Fruit fly (Drosophila melanogaster) whole organism, embryonic: ENCODE results near the gene CG10338.

Experiments
- CG10366 ChIP-seq: fragments of 200-800 bp; sonication (Bioruptor generic); IDR thresholded peaks from 2 replicates; pipeline ENCODE4 v1.3.6; 2022; ENCODE audit warnings: missing biosample characterization, missing genetic modification characterization
- CG11085 ChIP-seq: fragments of 200-800 bp; sonication (Bioruptor generic); IDR thresholded peaks from 2 replicates; pipeline ENCODE4 v1.3.6; 2022; ENCODE audit warnings: missing biosample characterization, missing genetic modification characterization
- CG13624 ChIP-seq: fragments of 200-800 bp; sonication (Bioruptor generic); optimal IDR thresholded peaks from 2 replicates; lab custom pipeline; 2016; ENCODE audit warnings: missing biosample characterization, missing genetic modification characterization
- CG13894 ChIP-seq: fragments of 200-800 bp; sonication (Bioruptor generic); optimal IDR thresholded peaks from 3 replicates; lab custom pipeline; 2018; ENCODE audit warnings: missing biosample characterization, mild to moderate bottlenecking, missing genetic modification characterization, moderate library complexity
- CG15514 ChIP-seq: fragments of 200-800 bp; sonication (Bioruptor generic); optimal IDR thresholded peaks from 3 replicates; lab custom pipeline; 2017; ENCODE audit warnings: missing biosample characterization, missing genetic modification characterization, mild to moderate bottlenecking, moderate library complexity, missing genetic modification reagents
- CG15696 ChIP-seq: fragments of 200-800 bp; sonication (Bioruptor generic); optimal IDR thresholded peaks from 2 replicates; lab custom pipeline; 2019; ENCODE audit warnings: missing biosample characterization, mild to moderate bottlenecking, missing genetic modification characterization, moderate library complexity
- CG16813 ChIP-seq: fragments of 200-800 bp; sonication (Bioruptor generic); IDR thresholded peaks from 3 replicates; pipeline ENCODE4 v1.3.6; 2022; ENCODE audit warnings: missing biosample characterization, missing genetic modification characterization; ENCODE audit not compliant: partially characterized antibody
- CG16863 ChIP-seq: fragments of 200-800 bp; sonication (Bioruptor generic); optimal IDR thresholded peaks from 3 replicates; lab custom pipeline; 2016; ENCODE audit warnings: missing biosample characterization, missing genetic modification characterization
- CG1832 ChIP-seq: fragments of 200-800 bp; sonication (Bioruptor generic); optimal IDR thresholded peaks from 2 replicates; lab custom pipeline; 2017; ENCODE audit warnings: missing biosample characterization, mild to moderate bottlenecking, missing genetic modification characterization, inconsistent platforms
- CG2712 ChIP-seq: fragments of 200-800 bp; optimal IDR thresholded peaks from 3 replicates; lab custom pipeline; 2019; ENCODE audit warnings: missing biosample characterization, mild to moderate bottlenecking, missing genetic modification characterization, moderate library complexity
- CG30403 ChIP-seq: fragments of 200-800 bp; sonication (Bioruptor generic); optimal IDR thresholded peaks from 3 replicates; lab custom pipeline; 2016; ENCODE audit warnings: missing biosample characterization, missing genetic modification characterization
- CG3407 ChIP-seq: fragments of 200-800 bp; sonication (Bioruptor generic); optimal IDR thresholded peaks from 2 replicates; lab custom pipeline; 2018; ENCODE audit warnings: missing biosample characterization, mild to moderate bottlenecking, missing genetic modification characterization
- CG3726 ChIP-seq: fragments of 200-800 bp; sonication (Bioruptor generic); IDR thresholded peaks from 3 replicates; pipeline ENCODE4, ENCODE4 v1.3.6; 2022; ENCODE audit warnings: missing biosample characterization, missing genetic modification characterization
- CG4854 ChIP-seq: fragments of 200-800 bp; sonication (Bioruptor generic); optimal IDR thresholded peaks from 2 replicates; lab custom pipeline; 2016; ENCODE audit warnings: missing biosample characterization, missing genetic modification characterization, inconsistent platforms
- CG6254 ChIP-seq: fragments of 200-800 bp; sonication (Bioruptor generic); optimal IDR thresholded peaks from 3 replicates; lab custom pipeline; 2017; ENCODE audit warnings: mild to moderate bottlenecking, missing biosample characterization, missing genetic modification reagents, missing genetic modification characterization
- CG6791 ChIP-seq: fragments of 200-800 bp; sonication (Bioruptor generic); IDR thresholded peaks from 3 replicates; pipeline ENCODE4 v1.3.6; 2022; ENCODE audit warnings: missing biosample characterization, missing genetic modification characterization; ENCODE audit not compliant: partially characterized antibody
- CG6854 ChIP-seq: fragments of 200-800 bp; sonication (Bioruptor generic); optimal IDR thresholded peaks from 3 replicates; lab custom pipeline; 2017; ENCODE audit warnings: missing biosample characterization, mild to moderate bottlenecking, missing genetic modification characterization
- CG7357 ChIP-seq: fragments of 200-800 bp; sonication (Bioruptor generic); IDR thresholded peaks from 3 replicates; pipeline ENCODE4 v1.3.6; 2022; ENCODE audit warnings: missing biosample characterization, missing genetic modification characterization
- CG7372 ChIP-seq: fragments of 200-800 bp; sonication (Bioruptor generic); IDR thresholded peaks from 2 replicates; pipeline ENCODE4 v1.3.6; 2022; ENCODE audit warnings: missing biosample characterization, missing genetic modification characterization
- CG7963 ChIP-seq: fragments of 200-800 bp; sonication (Bioruptor generic); IDR thresholded peaks from 3 replicates; pipeline ENCODE4 v1.3.6; 2022; ENCODE audit warnings: missing biosample characterization, missing genetic modification characterization; ENCODE audit not compliant: partially characterized antibody
- CG7987 ChIP-seq: fragments of 200-800 bp; sonication (Bioruptor generic); optimal IDR thresholded peaks from 2 replicates; lab custom pipeline; 2018; ENCODE audit warnings: missing biosample characterization, mild to moderate bottlenecking, missing genetic modification characterization, moderate library complexity
- CHES-1-like ChIP-seq: fragments of 200-800 bp; sonication (Bioruptor generic); optimal IDR thresholded peaks from 2 replicates; lab custom pipeline; 2016; ENCODE audit warnings: missing biosample characterization, missing genetic modification characterization
- Camta ChIP-seq: fragments of 200-800 bp; sonication (Bioruptor generic); optimal IDR thresholded peaks from 2 replicates; lab custom pipeline; 2016; ENCODE audit warnings: missing biosample characterization, missing genetic modification characterization
- Elba2 ChIP-seq: fragments of 200-800 bp; sonication (Bioruptor generic); optimal IDR thresholded peaks from 3 replicates; lab custom pipeline; 2016; ENCODE audit warnings: missing biosample characterization, missing genetic modification characterization
- Ets97D ChIP-seq: fragments of 200-800 bp; sonication (Bioruptor generic); optimal IDR thresholded peaks from 3 replicates; lab custom pipeline; 2016; ENCODE audit warnings: missing biosample characterization, missing genetic modification characterization
- Gsc ChIP-seq: fragments of 200-800 bp; sonication (Bioruptor generic); IDR thresholded peaks from 2 replicates; pipeline ENCODE4 v1.3.6; 2022; ENCODE audit warnings: missing biosample characterization, missing genetic modification characterization
- HLH3B ChIP-seq: fragments of 200-800 bp; sonication (Bioruptor generic); IDR thresholded peaks from 2 replicates; pipeline ENCODE4 v1.3.6; 2022; ENCODE audit warnings: missing biosample characterization, missing genetic modification characterization
- Kr ChIP-seq: fragments of 200-800 bp; sonication (Bioruptor generic); optimal IDR thresholded peaks from 2 replicates; lab custom pipeline; 2017; ENCODE audit warnings: missing biosample characterization, mild to moderate bottlenecking, missing genetic modification characterization
- MESR4 ChIP-seq: fragments of 200-800 bp; sonication (Bioruptor generic); optimal IDR thresholded peaks from 2 replicates; lab custom pipeline; 2018; ENCODE audit warnings: missing biosample characterization, mild to moderate bottlenecking, missing genetic modification characterization, moderate library complexity
- Med ChIP-seq: fragments of 200-800 bp; sonication (Bioruptor generic); peaks from one replicate; lab custom pipeline; 2016; ENCODE audit warnings: missing biosample characterization, missing genetic modification characterization, mild to moderate bottlenecking, inconsistent platforms, moderate library complexity
- Xrp1 ChIP-seq: fragments of 200-800 bp; sonication (Bioruptor generic); IDR thresholded peaks from 2 replicates; pipeline ENCODE4 v1.3.6; 2022; ENCODE audit warnings: missing biosample characterization, missing genetic modification characterization
- aop ChIP-seq: fragments of 200-800 bp; sonication (Bioruptor generic); IDR thresholded peaks from 2 replicates; pipeline ENCODE4 v1.3.6; 2022; ENCODE audit warnings: missing biosample characterization, missing genetic modification characterization
- ara ChIP-seq: fragments of 200-800 bp; sonication (Bioruptor generic); IDR thresholded peaks from 2 replicates; pipeline ENCODE4 v1.3.6; 2022; ENCODE audit warnings: missing biosample characterization, missing genetic modification characterization
- btn ChIP-seq: fragments of 200-800 bp; sonication (Bioruptor generic); optimal IDR thresholded peaks from 2 replicates; lab custom pipeline; 2016; ENCODE audit warnings: missing biosample characterization, missing genetic modification characterization
- cg ChIP-seq: fragments of 200-800 bp; sonication (Bioruptor generic); optimal IDR thresholded peaks from 3 replicates; lab custom pipeline; 2019; ENCODE audit warnings: missing biosample characterization, mild to moderate bottlenecking, missing genetic modification characterization, moderate library complexity
- corto ChIP-seq: fragments of 200-800 bp; sonication (Bioruptor generic); optimal IDR thresholded peaks from 2 replicates; lab custom pipeline; 2016; ENCODE audit warnings: missing biosample characterization, mild to moderate bottlenecking, missing genetic modification characterization, moderate library complexity
- da ChIP-seq: fragments of 200-800 bp; sonication (Bioruptor generic); optimal IDR thresholded peaks from 2 replicates; lab custom pipeline; 2016; ENCODE audit warnings: missing biosample characterization, missing genetic modification characterization
- disco-r ChIP-seq: fragments of 200-800 bp; sonication (Bioruptor generic); optimal IDR thresholded peaks from 2 replicates; lab custom pipeline; 2016; ENCODE audit warnings: missing biosample characterization, missing genetic modification characterization
- fd102C ChIP-seq: fragments of 200-800 bp; sonication (Bioruptor generic); optimal IDR thresholded peaks from 2 replicates; lab custom pipeline; 2018; ENCODE audit warnings: missing biosample characterization, mild to moderate bottlenecking, missing genetic modification characterization, moderate library complexity
- gce ChIP-seq: fragments of 200-800 bp; sonication (Bioruptor generic); IDR thresholded peaks from 3 replicates; pipeline ENCODE4 v1.3.6; 2022; ENCODE audit warnings: missing biosample characterization, missing genetic modification characterization
- jing ChIP-seq: fragments of 200-800 bp; sonication (Bioruptor generic); optimal IDR thresholded peaks from 2 replicates; lab custom pipeline; 2018; ENCODE audit warnings: missing biosample characterization, mild to moderate bottlenecking, missing genetic modification characterization
- knrl ChIP-seq: fragments of 200-800 bp; sonication (Bioruptor generic); IDR thresholded peaks from 3 replicates; pipeline ENCODE4 v1.3.6; 2022; ENCODE audit warnings: missing biosample characterization, missing genetic modification characterization; ENCODE audit not compliant: partially characterized antibody
- mirr ChIP-seq: fragments of 200-800 bp; sonication (Bioruptor generic); optimal IDR thresholded peaks from 3 replicates; lab custom pipeline; 2018; ENCODE audit warnings: missing biosample characterization, mild to moderate bottlenecking, missing genetic modification characterization
- mld ChIP-seq: fragments of 200-800 bp; sonication (Bioruptor generic); IDR thresholded peaks from 3 replicates; pipeline ENCODE4 v1.3.6; 2022; ENCODE audit warnings: missing biosample characterization, missing genetic modification characterization; ENCODE audit not compliant: partially characterized antibody
- p53 ChIP-seq: fragments of 200-800 bp; sonication (Bioruptor generic); optimal IDR thresholded peaks from 2 replicates; lab custom pipeline; 2016; ENCODE audit warnings: missing biosample characterization, missing genetic modification characterization
- phol ChIP-seq: fragments of 200-800 bp; sonication (Bioruptor generic); optimal IDR thresholded peaks from 3 replicates; lab custom pipeline; 2018; ENCODE audit warnings: missing biosample characterization, mild to moderate bottlenecking, missing genetic modification characterization, moderate library complexity
- ro ChIP-seq: fragments of 200-800 bp; sonication (Bioruptor generic); IDR thresholded peaks from 2 replicates; pipeline ENCODE4 v1.3.6; 2022; ENCODE audit warnings: missing biosample characterization, missing genetic modification characterization
- scrt ChIP-seq: fragments of 200-800 bp; sonication (Bioruptor generic); optimal IDR thresholded peaks from 2 replicates; lab custom pipeline; 2018; ENCODE audit warnings: missing biosample characterization, mild to moderate bottlenecking, missing genetic modification characterization, moderate library complexity
- shn ChIP-seq: fragments of 200-800 bp; sonication (Bioruptor generic); optimal IDR thresholded peaks from 3 replicates; lab custom pipeline; 2016; ENCODE audit warnings: missing biosample characterization, missing genetic modification characterization
- yki ChIP-seq: fragments of >200 bp; optimal IDR thresholded peaks from 3 replicates; lab custom pipeline; 2018

Gene CG10338

dm6 chr2L:18708239-18708891, 12.9 kb downstream of the CG10338 start, which contains the start of the genes Faf2 and Grip71:
Faf2 (minus strand) TSS chr2L:18708688.
Grip71 (plus strand) TSS chr2L:18708846.
- TF ChIP-seq p53 (peak; percentile 36), corto (GFP tag; lab: Kevin White, UChicago) (peak; percentile 65), CG7963 (GFP tag; lab: Robert Waterston, UW) (no peak), btn (no peak), CG3407 (GFP tag; lab: Kevin White, UChicago) (peak; percentile 80), disco-r (GFP tag; lab: Kevin White, UChicago) (peak; percentile 40), CG16813 (peak; percentile 51; the same call in 2 of the 3 replicates), CG15696 (tag; lab: Kevin White, UChicago) (peak; percentile 89), HLH3B (peak; percentile 93), ara (peak; percentile 94), scrt (peak; percentile 68), Camta (GFP tag; lab: Kevin White, UChicago) (peak; percentile 76), CG15514 (peak; percentile 90), Kr (GFP tag; lab: Kevin White, UChicago) (no peak), ro (GFP tag; lab: Robert Waterston, UW) (peak; percentile 85), phol (tag; lab: Kevin White, UChicago) (peak; percentile 96), gce (GFP tag; lab: Robert Waterston, UW) (peak; percentile 69; the same call in 1 of the 3 replicates), MESR4 (GFP tag; lab: Kevin White, UChicago) (peak; percentile 96), Elba2 (GFP tag; lab: Kevin White, UChicago) (peak; percentile 54), Xrp1 (GFP tag; lab: Robert Waterston, UW) (peak; percentile 94), CG2712 (tag; lab: Kevin White, UChicago) (peak; percentile 96), da (GFP tag; lab: Kevin White, UChicago) (peak; percentile 59), CG6254 (GFP tag; lab: Kevin White, UChicago) (peak; percentile 63), CG4854 (peak; percentile 85), CG7372 (GFP tag; lab: Robert Waterston, UW) (peak; percentile 95), Gsc (GFP tag; lab: Robert Waterston, UW) (peak; percentile 88), aop (GFP tag; lab: Robert Waterston, UW) (peak; percentile 79), CG6791 (GFP tag; lab: Robert Waterston, UW) (no peak), mld (GFP tag; lab: Robert Waterston, UW) (no peak), shn (peak; percentile 78), CG3726 (GFP tag; lab: Robert Waterston, UW) (peak; percentile 93), CG13894 (peak; percentile 80), fd102C (GFP tag; lab: Kevin White, UChicago) (no peak), CG10366 (GFP tag; lab: Robert Waterston, UW) (peak; percentile 94), CHES-1-like (GFP tag; lab: Kevin White, UChicago) (peak; percentile 82), cg (peak; percentile 89), CG16863 (peak; percentile 76), Med (peak; percentile 97), knrl (GFP tag; lab: Robert Waterston, UW) (peak; percentile 66), CG13624 (GFP tag; lab: Kevin White, UChicago) (peak; percentile 75), Ets97D (GFP tag; lab: Kevin White, UChicago) (peak; percentile 91), yki (no peak), CG7357 (GFP tag; lab: Robert Waterston, UW) (peak; percentile 100), CG1832 (GFP tag; lab: Kevin White, UChicago) (no peak), CG6854 (GFP tag; lab: Kevin White, UChicago) (no peak), CG7987 (GFP tag; lab: Kevin White, UChicago) (peak; percentile 73), CG30403 (peak; percentile 96), mirr (GFP tag; lab: Kevin White, UChicago) (peak; percentile 63), CG11085 (GFP tag; lab: Robert Waterston, UW) (peak; percentile 95), jing (GFP tag; lab: Kevin White, UChicago) (peak; percentile 85)
